Fruit fly (Drosophila melanogaster): ENCODE data around the gene Cen.

The Cen gene

DNA sequence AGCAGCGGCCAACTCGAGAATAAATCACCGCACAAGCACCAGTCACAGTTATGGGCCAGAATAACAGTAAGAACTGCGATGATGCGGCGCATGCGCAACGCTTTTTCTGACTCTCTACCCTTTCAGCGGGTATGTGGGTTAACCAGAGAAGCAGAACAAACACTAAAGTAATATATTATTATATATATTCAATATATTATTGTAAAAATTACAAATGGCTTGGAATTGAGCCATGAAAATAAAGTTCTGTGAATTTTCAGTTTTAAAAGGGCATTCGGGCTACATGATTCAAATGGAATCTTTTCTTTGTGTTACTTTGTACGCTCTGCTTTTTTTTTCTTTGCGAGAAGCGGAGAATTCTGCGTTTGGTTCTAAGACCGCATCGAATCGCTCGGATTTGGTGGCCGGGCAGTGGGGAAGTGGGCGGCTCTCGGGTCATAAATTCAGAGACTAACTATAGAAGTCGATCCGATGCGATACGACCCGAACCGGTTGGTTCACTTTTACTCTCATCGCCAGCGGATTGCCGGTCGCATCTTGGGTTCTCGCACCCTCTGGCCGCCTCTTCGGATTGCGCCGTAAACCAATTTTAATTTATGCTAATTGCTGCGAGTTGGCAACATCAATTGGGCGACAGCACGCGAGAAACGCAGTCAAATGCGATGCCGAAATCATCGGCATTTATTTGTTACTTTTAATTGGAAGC lies 19.0 kb upstream of the Cen start:
- TF ChIP-seq Dll (optimal IDR thresholded peaks at IDR 0.05) (no peak), pan (optimal IDR thresholded peaks at IDR 0.05) (no peak), psq (optimal IDR thresholded peaks at IDR 0.05) (no peak), EcR (GFP tag; optimal IDR thresholded peaks at IDR 0.05) (no peak), CG8478 (optimal IDR thresholded peaks at IDR 0.05) (no peak), usp (GFP tag; optimal IDR thresholded peaks at IDR 0.05) (no peak)

dm6 chr2L:20695066-20695465 lies 13.4 kb upstream of the Cen start:
- no peak for TF ChIP-seq pan (optimal IDR thresholded peaks at IDR 0.05)
- no peak for TF ChIP-seq Dll (optimal IDR thresholded peaks at IDR 0.05)
- no peak for TF ChIP-seq usp (GFP tag; optimal IDR thresholded peaks at IDR 0.05)
- no peak for TF ChIP-seq CG8478 (optimal IDR thresholded peaks at IDR 0.05)
- no peak for TF ChIP-seq psq (optimal IDR thresholded peaks at IDR 0.05)
- TF ChIP-seq EcR (GFP tag; optimal IDR thresholded peaks at IDR 0.05): no peak

dm6 chr2L:20690055-20690454 lies 8.4 kb upstream of the Cen start:
- no peak for TF ChIP-seq EcR (GFP tag; optimal IDR thresholded peaks at IDR 0.05)
- no peak for TF ChIP-seq pan (optimal IDR thresholded peaks at IDR 0.05)
- no peak for TF ChIP-seq usp (GFP tag; optimal IDR thresholded peaks at IDR 0.05)
- no peak for TF ChIP-seq CG8478 (optimal IDR thresholded peaks at IDR 0.05)
- TF ChIP-seq psq (optimal IDR thresholded peaks at IDR 0.05): no peak
- no peak for TF ChIP-seq Dll (optimal IDR thresholded peaks at IDR 0.05)

DNA sequence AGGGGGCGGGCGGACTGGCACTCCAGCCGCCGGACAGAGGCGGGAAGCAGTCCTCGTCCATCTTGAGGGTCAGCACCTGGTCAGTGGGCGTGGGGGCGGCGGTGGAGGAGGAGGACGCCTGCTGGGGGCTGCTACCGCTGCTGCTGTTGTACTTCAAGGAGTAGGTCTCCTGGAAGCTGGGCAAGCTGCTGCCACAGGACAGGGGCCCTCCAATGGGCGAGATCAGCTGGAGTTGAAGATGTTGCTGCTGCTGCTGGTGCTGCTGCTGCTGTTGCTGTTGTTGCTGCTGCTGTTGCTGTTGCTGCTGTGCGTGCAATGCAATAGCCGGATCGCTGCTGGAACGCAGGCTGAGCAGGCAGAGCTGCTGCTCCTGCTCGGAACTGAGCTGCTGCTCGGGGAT lies 7.1 kb upstream of the Cen start:
- no peak for TF ChIP-seq EcR (GFP tag; optimal IDR thresholded peaks at IDR 0.05)
- TF ChIP-seq psq (optimal IDR thresholded peaks at IDR 0.05): no peak
- no peak for TF ChIP-seq pan (optimal IDR thresholded peaks at IDR 0.05)
- TF ChIP-seq usp (GFP tag; optimal IDR thresholded peaks at IDR 0.05): no peak
- no peak for TF ChIP-seq CG8478 (optimal IDR thresholded peaks at IDR 0.05)
- no peak for TF ChIP-seq Dll (optimal IDR thresholded peaks at IDR 0.05)

dm6 chr2L:20682136-20682733 lies 589 bp upstream of the Cen start, which contains the start of gene CG2617:
CG2617 (plus strand) TSS chr2L:20682368.
- TF ChIP-seq psq (optimal IDR thresholded peaks at IDR 0.05) (no peak), Dll (optimal IDR thresholded peaks at IDR 0.05) (no peak), usp (GFP tag; optimal IDR thresholded peaks at IDR 0.05) (no peak), EcR (GFP tag; optimal IDR thresholded peaks at IDR 0.05) (no peak), pan (optimal IDR thresholded peaks at IDR 0.05) (no peak), CG8478 (optimal IDR thresholded peaks at IDR 0.05) (no peak)

DNA sequence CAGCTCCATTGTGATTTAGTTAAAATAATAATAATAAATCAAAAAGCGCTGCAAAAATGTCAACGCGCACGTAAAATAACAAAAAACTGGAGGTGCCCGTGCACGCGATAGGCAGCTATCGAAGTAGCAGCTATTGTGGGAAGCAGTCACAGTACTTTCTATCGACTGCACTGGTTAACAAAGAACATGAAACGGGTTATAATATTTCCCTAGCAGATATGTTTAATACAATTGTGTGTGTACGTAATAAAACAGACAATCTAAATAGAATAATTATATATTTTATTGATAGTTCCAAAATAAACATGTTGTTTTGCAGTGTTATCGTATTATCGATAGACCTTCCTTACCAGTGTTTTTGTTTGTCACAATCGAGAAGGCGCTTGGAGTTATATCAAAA lies 5.8 kb downstream of the Cen start, which contains the start of the genes CG31678 and IKKepsilon:
TSS of gene CG31678 (minus strand) at position 67 of the 400 bp plus-strand sequence.
TSS of gene IKKepsilon (plus strand) at position 171 of the 400 bp plus-strand sequence.
- no peak for TF ChIP-seq CG8478 (optimal IDR thresholded peaks at IDR 0.05)
- no peak for TF ChIP-seq Dll (optimal IDR thresholded peaks at IDR 0.05)
- TF ChIP-seq usp (GFP tag; optimal IDR thresholded peaks at IDR 0.05): no peak
- no peak for TF ChIP-seq pan (optimal IDR thresholded peaks at IDR 0.05)
- TF ChIP-seq psq (optimal IDR thresholded peaks at IDR 0.05): no peak
- TF ChIP-seq EcR (GFP tag; optimal IDR thresholded peaks at IDR 0.05): no peak

- no peak for TF ChIP-seq CG8478 (optimal IDR thresholded peaks at IDR 0.05)
- TF ChIP-seq EcR (GFP tag; optimal IDR thresholded peaks at IDR 0.05): no peak
- no peak for TF ChIP-seq usp (GFP tag; optimal IDR thresholded peaks at IDR 0.05)
- TF ChIP-seq pan (optimal IDR thresholded peaks at IDR 0.05): no peak
- no peak for TF ChIP-seq Dll (optimal IDR thresholded peaks at IDR 0.05)
- TF ChIP-seq psq (optimal IDR thresholded peaks at IDR 0.05): no peak
Measured at dm6 chr2L:20674718-20675117, 6.9 kb downstream of the Cen start.

- TF ChIP-seq usp (GFP tag; optimal IDR thresholded peaks at IDR 0.05) (no peak), psq (optimal IDR thresholded peaks at IDR 0.05) (no peak), EcR (GFP tag; optimal IDR thresholded peaks at IDR 0.05) (no peak), Dll (optimal IDR thresholded peaks at IDR 0.05) (no peak), CG8478 (optimal IDR thresholded peaks at IDR 0.05) (no peak), pan (optimal IDR thresholded peaks at IDR 0.05) (no peak)
Measured at dm6 chr2L:20673737-20674461, 7.7 kb downstream of the Cen start.

- TF ChIP-seq Dll (optimal IDR thresholded peaks at IDR 0.05) (no peak), pan (optimal IDR thresholded peaks at IDR 0.05) (no peak), EcR (GFP tag; optimal IDR thresholded peaks at IDR 0.05) (no peak), psq (optimal IDR thresholded peaks at IDR 0.05) (no peak), usp (GFP tag; optimal IDR thresholded peaks at IDR 0.05) (no peak), CG8478 (optimal IDR thresholded peaks at IDR 0.05) (no peak)
Measured at dm6 chr2L:20671212-20671611, 10.4 kb downstream of the Cen start.

DNA sequence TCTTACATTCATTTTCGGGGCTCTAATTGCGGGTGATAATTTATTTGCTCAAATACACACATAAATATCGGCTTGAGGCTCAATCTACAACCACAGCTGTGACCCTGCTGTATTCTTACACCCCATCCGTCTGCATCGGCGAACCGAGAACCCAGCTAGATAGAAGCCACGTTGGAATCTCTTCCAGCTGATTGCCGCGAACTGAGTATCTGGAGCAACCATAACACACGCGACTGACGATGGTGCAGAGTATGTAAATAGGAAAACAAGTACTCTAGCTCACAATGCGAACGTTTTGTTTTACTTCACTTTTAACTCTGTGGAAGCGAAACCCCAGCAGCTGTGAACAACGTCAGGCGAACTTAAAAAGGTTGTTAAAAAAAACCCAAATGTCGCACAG lies 17.2 kb downstream of the Cen start:
- TF ChIP-seq Dll (optimal IDR thresholded peaks at IDR 0.05) (no peak), EcR (GFP tag; optimal IDR thresholded peaks at IDR 0.05) (no peak), pan (optimal IDR thresholded peaks at IDR 0.05) (no peak), CG8478 (optimal IDR thresholded peaks at IDR 0.05) (no peak), psq (optimal IDR thresholded peaks at IDR 0.05) (no peak)

DNA sequence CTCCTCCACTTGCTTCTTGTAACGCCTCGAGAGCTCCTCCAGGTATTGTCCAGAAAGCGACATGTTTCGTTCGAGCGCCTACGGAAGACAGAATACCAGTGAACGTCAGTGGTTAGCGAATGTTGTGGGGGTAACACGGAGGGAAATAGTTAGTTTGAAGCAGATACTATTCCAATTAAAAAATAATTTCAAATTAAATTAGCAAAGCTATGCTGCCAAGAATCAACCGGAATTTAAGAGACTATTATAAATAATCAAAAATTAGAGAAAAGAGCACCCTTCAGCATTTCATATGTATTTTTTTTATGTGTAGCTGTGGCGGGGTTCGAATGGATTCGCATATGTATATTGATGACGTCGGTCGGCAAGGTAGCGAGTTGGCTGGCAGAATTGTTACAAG lies 20.6 kb downstream of the Cen start:
- TF ChIP-seq Dll (optimal IDR thresholded peaks at IDR 0.05): no peak
- no peak for TF ChIP-seq psq (optimal IDR thresholded peaks at IDR 0.05)
- no peak for TF ChIP-seq usp (GFP tag; optimal IDR thresholded peaks at IDR 0.05)
- no peak for TF ChIP-seq CG8478 (optimal IDR thresholded peaks at IDR 0.05)
- no peak for TF ChIP-seq pan (optimal IDR thresholded peaks at IDR 0.05)
- no peak for TF ChIP-seq EcR (GFP tag; optimal IDR thresholded peaks at IDR 0.05)

dm6 chr2L:20656110-20656509 lies 25.5 kb downstream of the Cen start, which contains the start of the genes brun and CG2614:
brun (minus strand) TSS chr2L:20656178.
CG2614 (plus strand) TSS chr2L:20656426.
- TF ChIP-seq EcR (GFP tag; optimal IDR thresholded peaks at IDR 0.05): no peak
- no peak for TF ChIP-seq pan (optimal IDR thresholded peaks at IDR 0.05)
- no peak for TF ChIP-seq usp (GFP tag; optimal IDR thresholded peaks at IDR 0.05)
- TF ChIP-seq Dll (optimal IDR thresholded peaks at IDR 0.05): no peak
- no peak for TF ChIP-seq psq (optimal IDR thresholded peaks at IDR 0.05)
- no peak for TF ChIP-seq CG8478 (optimal IDR thresholded peaks at IDR 0.05)
